Fruit fly (Drosophila melanogaster): ENCODE measurements around the gene Nlp.

Nlp gene

dm6 chr3R:30014977-30015514, 10.5 kb downstream of the Nlp start, which contains the start of gene CG7920 (continued):
- TF ChIP-seq Nf-YC (tag; optimal IDR thresholded peaks at IDR 0.05) (peak; percentile 41), crc (GFP tag; optimal IDR thresholded peaks at IDR 0.05) (no peak), hbn (GFP tag; IDR thresholded peaks at IDR 0.05; ENCODE audit: partially characterized antibody) (peak; percentile 54; the same call in 1 of the 2 replicates), pnt (GFP tag; optimal IDR thresholded peaks at IDR 0.05) (no peak), CG10979 (tag; optimal IDR thresholded peaks at IDR 0.05) (peak; percentile 0), CG13624 (GFP tag; optimal IDR thresholded peaks at IDR 0.05) (peak; percentile 79), PHDP (tag; optimal IDR thresholded peaks at IDR 0.05) (peak; percentile 6), NFAT (GFP tag; IDR thresholded peaks at IDR 0.05) (peak; percentile 12; the same call in 1 of the 2 replicates), CG14441 (GFP tag; IDR thresholded peaks at IDR 0.05) (no peak), Xbp1 (GFP tag; optimal IDR thresholded peaks at IDR 0.05) (peak; percentile 19), danr (GFP tag; IDR thresholded peaks at IDR 0.05) (no peak), Dref (GFP tag; IDR thresholded peaks at IDR 0.05) (peak; percentile 91), Sry-β (GFP tag; optimal IDR thresholded peaks at IDR 0.05) (no peak), gt (GFP tag; IDR thresholded peaks at IDR 0.05) (no peak), NC2α (GFP tag; optimal IDR thresholded peaks at IDR 0.05) (no peak), MESR4 (GFP tag; optimal IDR thresholded peaks at IDR 0.05) (peak; percentile 26), fd3F (GFP tag; optimal IDR thresholded peaks at IDR 0.05) (no peak), CG3726 (GFP tag; IDR thresholded peaks at IDR 0.05) (0 out of 3 replicates have a peak, but pooled peaks have one; percentile 6), YL-1 (GFP tag; optimal IDR thresholded peaks at IDR 0.05) (peak; percentile 55), Hmx (GFP tag; optimal IDR thresholded peaks at IDR 0.05) (no peak), CG42726 (GFP tag; IDR thresholded peaks at IDR 0.05; ENCODE audit: partially characterized antibody) (peak; percentile 46; the same call in 1 of the 2 replicates), oc (tag; optimal IDR thresholded peaks at IDR 0.05) (no peak), CG17802 (tag; optimal IDR thresholded peaks at IDR 0.05) (no peak), luna (GFP tag; optimal IDR thresholded peaks at IDR 0.05) (no peak), CG18011 (GFP tag; optimal IDR thresholded peaks at IDR 0.05) (no peak), ac (GFP tag; optimal IDR thresholded peaks at IDR 0.05) (no peak), CG2116 (GFP tag; optimal IDR thresholded peaks at IDR 0.05) (peak; percentile 75), lmd (GFP tag; IDR thresholded peaks at IDR 0.05) (no peak), CG12219 (GFP tag; optimal IDR thresholded peaks at IDR 0.05) (no peak), dpn (GFP tag; optimal IDR thresholded peaks at IDR 0.05) (peak; percentile 3 to 29), MBD-R2 (GFP tag; IDR thresholded peaks at IDR 0.05) (peak; percentile 29; the same call in 1 of the 2 replicates), CG11398 (GFP tag; optimal IDR thresholded peaks at IDR 0.05) (no peak), salm (tag; optimal IDR thresholded peaks at IDR 0.05) (no peak), CG8478 (optimal IDR thresholded peaks at IDR 0.05) (no peak), CG8281 (tag; optimal IDR thresholded peaks at IDR 0.05) (no peak), CG12659 (GFP tag; optimal IDR thresholded peaks at IDR 0.05) (peak; percentile 64), dysf (GFP tag; IDR thresholded peaks at IDR 0.05) (no peak; the same call in 2 of the 3 replicates), CG6813 (GFP tag; optimal IDR thresholded peaks at IDR 0.05) (no peak), cg (GFP tag; optimal IDR thresholded peaks at IDR 0.05) (no peak), HLH4C (GFP tag; IDR thresholded peaks at IDR 0.05; ENCODE audit: partially characterized antibody) (peak; percentile 71), Vsx1 (GFP tag; optimal IDR thresholded peaks at IDR 0.05) (no peak), CG7839 (tag; optimal IDR thresholded peaks at IDR 0.05) (no peak), CG15601 (tag; optimal IDR thresholded peaks at IDR 0.05) (no peak), CG6272 (GFP tag; IDR thresholded peaks at IDR 0.05) (no peak), crol (GFP tag; IDR thresholded peaks at IDR 0.05) (0 out of 2 replicates have a peak, but pooled peaks have one; percentile 21), CG1529 (GFP tag; optimal IDR thresholded peaks at IDR 0.05) (no peak), CG17361 (GFP tag; IDR thresholded peaks at IDR 0.05) (no peak), CG4404 (GFP tag; IDR thresholded peaks at IDR 0.05) (no peak), sens-2 (GFP tag; IDR thresholded peaks at IDR 0.05) (no peak), gce (GFP tag; IDR thresholded peaks at IDR 0.05) (no peak)

Data from whole organism, embryonic.